Fruit fly (Drosophila melanogaster): ENCODE data around the gene cin.
A peak's percentile ranks its signal among the peaks of the same experiment; 100 is the strongest.

Gene cin

dm6 chrX:279097-279727, 23.7 kb downstream of the cin start, which contains the start of the genes CG3777 and ewg (continued):
- TF ChIP-seq CG13624 (GFP tag; optimal IDR thresholded peaks at IDR 0.05) (peak; percentile 50), hb (GFP tag; IDR thresholded peaks at IDR 0.05; ENCODE audit: partially characterized antibody) (peak; percentile 96), CG8924 (tag; optimal IDR thresholded peaks at IDR 0.05) (peak; percentile 30), kni (GFP tag; optimal IDR thresholded peaks at IDR 0.05) (no peak), Dref (GFP tag; IDR thresholded peaks at IDR 0.05) (peak; percentile 89), CG33557 (GFP tag; optimal IDR thresholded peaks at IDR 0.05) (no peak), CG6854 (GFP tag; optimal IDR thresholded peaks at IDR 0.05) (no peak), CG10209 (GFP tag; optimal IDR thresholded peaks at IDR 0.05) (no peak), Sry-β (GFP tag; optimal IDR thresholded peaks at IDR 0.05) (no peak), br (optimal IDR thresholded peaks at IDR 0.05) (no peak), Optix (GFP tag; IDR thresholded peaks at IDR 0.05) (no peak), Pdp1 (GFP tag; optimal IDR thresholded peaks at IDR 0.05) (peak in 1 of 2 experiments; percentile 61), insv (GFP tag; optimal IDR thresholded peaks at IDR 0.05) (no peak), Ravus (GFP tag; IDR thresholded peaks at IDR 0.05) (no peak), Spps (tag; optimal IDR thresholded peaks at IDR 0.05) (no peak), CG15601 (tag; optimal IDR thresholded peaks at IDR 0.05) (no peak), Kr (GFP tag; optimal IDR thresholded peaks at IDR 0.05) (no peak), gem (tag; optimal IDR thresholded peaks at IDR 0.05) (no peak), Meics (GFP tag; optimal IDR thresholded peaks at IDR 0.05) (peak; percentile 26), ro (GFP tag; IDR thresholded peaks at IDR 0.05) (no peak), exex (tag; optimal IDR thresholded peaks at IDR 0.05) (peak; percentile 6), HLHmδ (GFP tag; optimal IDR thresholded peaks at IDR 0.05) (no peak), CG17912 (GFP tag; optimal IDR thresholded peaks at IDR 0.05) (no peak), CG8765 (GFP tag; IDR thresholded peaks at IDR 0.05) (no peak), CG31365 (tag; optimal IDR thresholded peaks at IDR 0.05) (no peak), gfzf (GFP tag; optimal IDR thresholded peaks at IDR 0.05) (peak; percentile 84), CG9437 (GFP tag; optimal IDR thresholded peaks at IDR 0.05) (no peak), CG1529 (GFP tag; optimal IDR thresholded peaks at IDR 0.05) (no peak), Sin3A (optimal IDR thresholded peaks at IDR 0.05) (peak; percentile 63), CG6254 (GFP tag; optimal IDR thresholded peaks at IDR 0.05) (no peak), maf-S (GFP tag; optimal IDR thresholded peaks at IDR 0.05) (no peak), CG15514 (GFP tag; optimal IDR thresholded peaks at IDR 0.05) (peak; percentile 58), Med (GFP tag) (peak; percentile 85), prd (optimal IDR thresholded peaks at IDR 0.05) (no peak), prd (GFP tag; IDR thresholded peaks at IDR 0.05) (no peak), CG4707 (GFP tag; optimal IDR thresholded peaks at IDR 0.05) (no peak), CG10979 (tag; optimal IDR thresholded peaks at IDR 0.05) (no peak), E2f1 (GFP tag; IDR thresholded peaks at IDR 0.05) (no peak), Mad (GFP tag; optimal IDR thresholded peaks at IDR 0.05) (no peak), Six4 (GFP tag; optimal IDR thresholded peaks at IDR 0.05) (no peak), dmrt99B (tag; optimal IDR thresholded peaks at IDR 0.05) (no peak), CG11456 (GFP tag; IDR thresholded peaks at IDR 0.05) (no peak), CG12219 (GFP tag; optimal IDR thresholded peaks at IDR 0.05) (no peak), hbn (GFP tag; IDR thresholded peaks at IDR 0.05; ENCODE audit: partially characterized antibody) (peak; percentile 90), CG8281 (tag; optimal IDR thresholded peaks at IDR 0.05) (no peak), PHDP (tag; optimal IDR thresholded peaks at IDR 0.05) (no peak), Fer2 (tag; optimal IDR thresholded peaks at IDR 0.05) (no peak), CG3995 (GFP tag; optimal IDR thresholded peaks at IDR 0.05) (peak; percentile 54), Sry-δ (GFP tag; optimal IDR thresholded peaks at IDR 0.05) (peak; percentile 87), CG4282 (GFP tag; optimal IDR thresholded peaks at IDR 0.05) (no peak), da (GFP tag; optimal IDR thresholded peaks at IDR 0.05) (no peak)
